Worm (Caenorhabditis elegans) whole organism, L2 larva: Measurements from ENCODE around the gene K11H12.3.

Source experiments
- F13H6.1 ChIP-seq: sonication (generic microtip); optimal IDR thresholded peaks from 2 replicates; lab custom pipeline; 2016; ENCODE audit warnings: missing genetic modification characterization, missing compliant biosample characterization
- Y55F3AM.14 ChIP-seq: fragments of 200-800 bp; sonication (Bioruptor generic); optimal IDR thresholded peaks from 2 replicates; lab custom pipeline; 2018; ENCODE audit warnings: mild to moderate bottlenecking, missing genetic modification characterization, missing compliant biosample characterization
- ZK546.5 ChIP-seq: sonication (generic microtip); optimal IDR thresholded peaks from 2 replicates; lab custom pipeline; 2017; ENCODE audit warnings: missing biosample characterization, missing genetic modification characterization
- alr-1 ChIP-seq: fragments of 150-350 bp; optimal IDR thresholded peaks from 2 replicates; lab custom pipeline; 2014; ENCODE audit warnings: missing biosample characterization, missing genetic modification characterization
- ama-1 ChIP-seq: fragments of 150-350 bp; optimal IDR thresholded peaks from 2 replicates; lab custom pipeline; 2018; ENCODE audit warnings: inconsistent platforms
- blmp-1 ChIP-seq: sonication (generic microtip); optimal IDR thresholded peaks from 2 replicates; lab custom pipeline; 2017; ENCODE audit warnings: missing genetic modification characterization, mild to moderate bottlenecking, missing compliant biosample characterization, antibody characterized with exemption, moderate library complexity; ENCODE audit not compliant: insufficient read depth
- ceh-16 ChIP-seq: fragments of 150-350 bp; optimal IDR thresholded peaks from 2 replicates; lab custom pipeline; 2014; ENCODE audit warnings: missing biosample characterization, missing genetic modification characterization
- ceh-82 ChIP-seq: fragments of 150-350 bp; optimal IDR thresholded peaks from 2 replicates; lab custom pipeline; 2014; ENCODE audit warnings: missing biosample characterization, missing genetic modification characterization
- crh-2 ChIP-seq: sonication (generic microtip); optimal IDR thresholded peaks from 2 replicates; lab custom pipeline; 2017; ENCODE audit warnings: missing biosample characterization, missing genetic modification characterization
- fos-1 ChIP-seq: fragments of 150-350 bp; optimal IDR thresholded peaks from 2 replicates; lab custom pipeline; 2014; ENCODE audit warnings: missing biosample characterization, missing genetic modification characterization
- lin-11 ChIP-seq: fragments of 150-350 bp; sonication (generic microtip); optimal IDR thresholded peaks from 2 replicates; lab custom pipeline; 2014; ENCODE audit warnings: missing biosample characterization, missing genetic modification characterization, inconsistent platforms, mixed read lengths
- lin-13 ChIP-seq: fragments of 150-350 bp; optimal IDR thresholded peaks from 2 replicates; lab custom pipeline; 2014; ENCODE audit warnings: missing biosample characterization, missing genetic modification reagents, missing genetic modification characterization
- lin-39 ChIP-seq: fragments of 150-350 bp; optimal IDR thresholded peaks from 2 replicates; lab custom pipeline; 2014; ENCODE audit warnings: missing biosample characterization, missing genetic modification reagents, missing genetic modification characterization
- mdl-1 ChIP-seq, 2 experiments: fragments of 150-350 bp in 1 of 2; sonication (generic microtip) in 1 of 2; optimal IDR thresholded peaks; 2 replicates each; lab custom pipeline; 2017; ENCODE audit warnings: missing biosample characterization in 2 of 2, missing genetic modification characterization in 2 of 2
- nhr-21 ChIP-seq: fragments of 150-350 bp; optimal IDR thresholded peaks from 2 replicates; lab custom pipeline; 2014; ENCODE audit warnings: missing biosample characterization, missing genetic modification characterization
- nhr-25 ChIP-seq: fragments of 150-350 bp; sonication (generic microtip); optimal IDR thresholded peaks from 3 replicates; lab custom pipeline; 2014; ENCODE audit warnings: missing biosample characterization, missing genetic modification characterization
- skn-1 ChIP-seq: sonication (generic microtip); optimal IDR thresholded peaks from 2 replicates; lab custom pipeline; 2017; ENCODE audit warnings: missing biosample characterization, missing genetic modification characterization
- sma-3 ChIP-seq: sonication (generic microtip); optimal IDR thresholded peaks from 2 replicates; lab custom pipeline; 2016; ENCODE audit warnings: missing genetic modification reagents, missing genetic modification characterization, missing compliant biosample characterization
- sma-9 ChIP-seq, 2 experiments: fragments of 150-350 bp in 1 of 2; sonication (generic microtip) in 1 of 2; optimal IDR thresholded peaks; 2 replicates each; lab custom pipeline; 2014 to 2016; ENCODE audit warnings: missing genetic modification characterization in 2 of 2, mild to moderate bottlenecking in 1 of 2, missing biosample characterization in 1 of 2, missing compliant biosample characterization in 1 of 2, missing genetic modification reagents in 1 of 2, moderate library complexity in 1 of 2
- unc-55 ChIP-seq: fragments of 150-350 bp; sonication (generic microtip); optimal IDR thresholded peaks from 3 replicates; lab custom pipeline; 2014; ENCODE audit warnings: missing biosample characterization, missing genetic modification reagents, missing genetic modification characterization

The K11H12.3 gene

ce11 chrIV:623876-624275, 49.4 kb downstream of the K11H12.3 start:
- TF ChIP-seq lin-39 (no peak), crh-2 (no peak), nhr-25 (no peak), lin-13 (GFP tag; lab: Kevin White, UChicago) (no peak), unc-55 (GFP tag; lab: Kevin White, UChicago) (no peak), fos-1 (tag; lab: Kevin White, UChicago) (no peak), ama-1 (lab: Kevin White, UChicago) (no peak), skn-1 (tag; lab: Kevin White, UChicago) (no peak), ZK546.5 (tag; lab: Kevin White, UChicago) (no peak), sma-3 (GFP tag; lab: Kevin White, UChicago) (no peak)

- no peak for TF ChIP-seq lin-11
- no peak for TF ChIP-seq sma-9 (GFP tag; optimal IDR thresholded peaks at IDR 0.05; lab: Kevin White, UChicago)
- TF ChIP-seq sma-9 (tag; optimal IDR thresholded peaks at IDR 0.05; lab: Kevin White, UChicago) = no peak
- TF ChIP-seq blmp-1 = no peak
- TF ChIP-seq skn-1 (tag; lab: Kevin White, UChicago) = no peak
- no peak for TF ChIP-seq nhr-21 (tag; lab: Kevin White, UChicago)
- TF ChIP-seq alr-1 = no peak
- TF ChIP-seq mdl-1 (tag; optimal IDR thresholded peaks at IDR 0.05; lab: Kevin White, UChicago) = no peak
- no peak for TF ChIP-seq ceh-82
- TF ChIP-seq lin-13 (GFP tag; lab: Kevin White, UChicago) = no peak
- no peak for TF ChIP-seq ama-1 (lab: Kevin White, UChicago)
- TF ChIP-seq lin-39 = no peak
- TF ChIP-seq F13H6.1 = no peak
- no peak for TF ChIP-seq ceh-16 (tag; lab: Kevin White, UChicago)
- no peak for TF ChIP-seq Y55F3AM.14 (GFP tag; lab: Kevin White, UChicago)
- TF ChIP-seq crh-2 = no peak
- TF ChIP-seq, all 48 proteins: peak for 0
These were observed 50.3 kb downstream of the K11H12.3 start for ce11 chrIV:622989-623388.
